Fruit fly (Drosophila melanogaster) whole organism, adult: ENCODE results near the gene Sgs7.

Experiments used
- CG11617 ChIP-seq: fragments of 200-800 bp; sonication (Bioruptor generic); optimal IDR thresholded peaks from 2 replicates; lab custom pipeline; 2017; ENCODE audit warnings: mild to moderate bottlenecking, missing biosample characterization, missing genetic modification reagents, missing genetic modification characterization
- CG1620 ChIP-seq: fragments of 200-800 bp; sonication (Bioruptor generic); optimal IDR thresholded peaks from 2 replicates; lab custom pipeline; 2016; ENCODE audit warnings: missing biosample characterization, missing genetic modification characterization
- CG33017 ChIP-seq: fragments of 200-800 bp; sonication (Bioruptor generic); optimal IDR thresholded peaks from 2 replicates; lab custom pipeline; 2018; ENCODE audit warnings: missing biosample characterization, mild to moderate bottlenecking, missing genetic modification characterization, moderate library complexity
- CG5204 ChIP-seq: fragments of 200-800 bp; sonication (Bioruptor generic); optimal IDR thresholded peaks from 2 replicates; lab custom pipeline; 2016; ENCODE audit warnings: missing biosample characterization, missing genetic modification characterization
- Crg-1 ChIP-seq: fragments of 200-800 bp; sonication (Bioruptor generic); optimal IDR thresholded peaks from 2 replicates; lab custom pipeline; 2016; ENCODE audit warnings: missing biosample characterization, missing genetic modification characterization
- Mnt ChIP-seq: fragments of 200-800 bp; sonication (Bioruptor generic); optimal IDR thresholded peaks from 2 replicates; lab custom pipeline; 2016; ENCODE audit warnings: missing biosample characterization, mild to moderate bottlenecking, missing genetic modification characterization
- bab1 ChIP-seq: fragments of 200-800 bp; sonication (Bioruptor generic); optimal IDR thresholded peaks from 3 replicates; lab custom pipeline; 2019; ENCODE audit warnings: missing biosample characterization, mild to moderate bottlenecking, missing genetic modification characterization, moderate library complexity
- cic ChIP-seq: fragments of 200-800 bp; sonication (Bioruptor generic); optimal IDR thresholded peaks from 2 replicates; lab custom pipeline; 2017; ENCODE audit warnings: missing biosample characterization, mild to moderate bottlenecking, missing genetic modification characterization, moderate library complexity
- kay ChIP-seq: fragments of 200-800 bp; sonication (Bioruptor generic); peaks from one replicate; lab custom pipeline; 2016; ENCODE audit warnings: missing biosample characterization, missing genetic modification characterization, borderline replicate concordance
- tj ChIP-seq: fragments of 200-800 bp; sonication (Bioruptor generic); optimal IDR thresholded peaks from 3 replicates; lab custom pipeline; 2017; ENCODE audit warnings: missing biosample characterization, mild to moderate bottlenecking, missing genetic modification characterization, moderate library complexity

- no peak for TF ChIP-seq kay
- no peak for TF ChIP-seq tj (GFP tag; lab: Kevin White, UChicago)
- TF ChIP-seq Mnt (GFP tag; lab: Kevin White, UChicago): no peak
- no peak for TF ChIP-seq CG11617 (GFP tag; lab: Kevin White, UChicago)
- TF ChIP-seq cic (GFP tag; lab: Kevin White, UChicago): peak; percentile 64
- no peak for TF ChIP-seq CG5204 (GFP tag; lab: Kevin White, UChicago)
- TF ChIP-seq bab1 (GFP tag; lab: Kevin White, UChicago): no peak
- TF ChIP-seq Crg-1: no peak
- TF ChIP-seq CG33017 (tag; lab: Kevin White, UChicago): no peak
- TF ChIP-seq CG1620 (GFP tag; lab: Kevin White, UChicago): no peak
These were observed 17.1 kb downstream of the Sgs7 start for dm6 chr3L:11526644-11527184.
